Worm (Caenorhabditis elegans): ENCODE data around the gene C17E7.4.

ce11 chrV:3905841-3906240 is 13.2 kb downstream of the C17E7.4 start, which contains the start of gene nhr-156:
- TF ChIP-seq nhr-12 (tag; optimal IDR thresholded peaks at IDR 0.05) (no peak), egl-27 (tag; optimal IDR thresholded peaks at IDR 0.05) (no peak), nhr-11 (tag; optimal IDR thresholded peaks at IDR 0.05) (no peak), nhr-23 (tag; optimal IDR thresholded peaks at IDR 0.05) (no peak), jun-1 (tag; optimal IDR thresholded peaks at IDR 0.05) (no peak), fos-1 (tag; optimal IDR thresholded peaks at IDR 0.05) (no peak), unc-39 (tag; optimal IDR thresholded peaks at IDR 0.05) (no peak)

Measured in whole organism, L3 larva.